Fruit fly (Drosophila melanogaster): ENCODE results near the gene Eig71Eh.

- no peak for TF ChIP-seq CG8478 (optimal IDR thresholded peaks at IDR 0.05)
- TF ChIP-seq CTCF (optimal IDR thresholded peaks at IDR 0.05) = no peak
Observed at dm6 chr3L:15687802-15688201, 28.6 kb upstream of the Eig71Eh start, which contains the start of gene CG34452.
